Worm (Caenorhabditis elegans): ENCODE data around the gene daam-1.
A peak's percentile ranks its signal among the peaks of the same experiment; 100 is the strongest.

Gene daam-1

ce11 chrV:83732-84131 lies at the start of gene daam-1:
daam-1 (minus strand) TSS chrV:83832.
- TF ChIP-seq W03F9.2 (tag; optimal IDR thresholded peaks at IDR 0.05) (no peak), dao-5 (tag; optimal IDR thresholded peaks at IDR 0.05) (no peak), him-1 (tag; optimal IDR thresholded peaks at IDR 0.05) (no peak)

ce11 chrV:130186-130585 lies 46.6 kb upstream of the daam-1 start:
- no peak for TF ChIP-seq W03F9.2 (tag; optimal IDR thresholded peaks at IDR 0.05)
- no peak for TF ChIP-seq dao-5 (tag; optimal IDR thresholded peaks at IDR 0.05)
- no peak for TF ChIP-seq him-1 (tag; optimal IDR thresholded peaks at IDR 0.05)

ce11 chrV:127882-128281 lies 44.2 kb upstream of the daam-1 start, which contains the start of the genes W03F9.2 and sftb-2:
W03F9.2 (minus strand) TSS chrV:128034.
sftb-2 (plus strand) TSS chrV:128237.
- TF ChIP-seq dao-5 (tag; optimal IDR thresholded peaks at IDR 0.05) (no peak), him-1 (tag; optimal IDR thresholded peaks at IDR 0.05) (no peak), W03F9.2 (tag; optimal IDR thresholded peaks at IDR 0.05) (peak; percentile 94)

DNA sequence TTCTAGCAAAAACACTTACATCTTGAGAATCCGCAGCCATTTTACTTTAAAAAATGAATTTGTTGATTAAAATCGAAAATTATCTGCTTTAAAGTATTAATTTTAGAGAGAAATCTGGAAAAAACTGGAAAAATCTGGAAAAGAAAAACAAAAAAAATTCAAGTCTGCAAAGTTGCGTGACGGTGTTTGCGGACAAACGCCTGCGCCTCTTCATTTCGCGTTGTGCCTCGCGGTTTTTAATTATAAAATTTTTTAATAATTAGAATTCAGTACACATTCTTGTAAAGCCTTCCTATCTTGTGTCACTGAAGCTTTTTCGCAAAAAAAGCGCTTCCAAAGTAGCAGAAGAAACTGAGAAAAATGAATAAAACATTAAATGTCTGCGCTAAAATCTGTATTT lies 43.0 kb upstream of the daam-1 start, which contains the start of gene W03F9.1:
Gene W03F9.1 (minus strand): TSS at position 109 of the 400 bp plus-strand sequence.
- no peak for TF ChIP-seq him-1 (tag; optimal IDR thresholded peaks at IDR 0.05)
- peak; percentile 99 for TF ChIP-seq W03F9.2 (tag; optimal IDR thresholded peaks at IDR 0.05)

DNA sequence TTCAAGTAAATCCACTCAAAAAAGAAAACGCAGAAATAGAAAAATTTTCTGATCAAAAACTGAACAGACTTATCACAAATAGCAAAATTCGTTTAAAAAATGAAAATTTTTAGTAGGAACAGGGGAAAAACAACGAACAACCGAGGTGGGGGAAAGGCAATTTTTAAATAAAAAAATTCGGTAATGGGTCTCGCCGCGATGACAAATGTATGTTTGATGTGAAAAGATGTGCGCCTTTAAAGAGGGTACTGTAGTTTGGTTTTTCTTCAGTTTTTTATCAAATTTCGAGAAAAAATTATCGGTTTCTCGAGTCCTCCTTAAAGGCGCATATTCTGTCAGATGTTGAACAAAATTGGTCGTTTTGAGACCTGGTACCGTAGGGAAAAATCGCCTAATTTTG lies 40.3 kb upstream of the daam-1 start:
- TF ChIP-seq W03F9.2 (tag; optimal IDR thresholded peaks at IDR 0.05) (peak; percentile 41), him-1 (tag; optimal IDR thresholded peaks at IDR 0.05) (no peak), dao-5 (tag; optimal IDR thresholded peaks at IDR 0.05) (no peak)

DNA sequence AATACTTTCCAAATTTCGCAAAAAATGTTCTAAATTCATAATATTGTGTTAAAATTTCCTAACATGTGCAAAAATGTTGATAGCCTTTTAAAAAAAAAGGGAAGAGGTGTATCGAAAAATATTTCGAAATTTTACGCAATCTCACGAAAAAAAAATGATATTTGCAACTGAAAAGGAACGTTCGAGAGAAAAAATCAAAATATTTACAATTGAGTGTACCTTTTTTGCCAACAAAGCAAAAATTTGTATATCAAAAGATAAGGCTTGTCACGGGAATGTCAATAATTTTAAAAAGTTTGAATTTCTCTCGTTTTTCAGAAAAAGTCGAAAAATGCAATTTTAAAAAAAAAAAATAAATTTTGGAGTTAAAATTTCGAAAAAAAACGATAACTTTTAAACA lies 39.9 kb upstream of the daam-1 start:
- TF ChIP-seq W03F9.2 (tag; optimal IDR thresholded peaks at IDR 0.05) (peak; percentile 93), dao-5 (tag; optimal IDR thresholded peaks at IDR 0.05) (no peak)

- TF ChIP-seq him-1 (tag; optimal IDR thresholded peaks at IDR 0.05) (no peak), W03F9.2 (tag; optimal IDR thresholded peaks at IDR 0.05) (peak; percentile 91), dao-5 (tag; optimal IDR thresholded peaks at IDR 0.05) (no peak)
Measured at ce11 chrV:122750-123149, 39.1 kb upstream of the daam-1 start, which contains the start of gene cgp-1. cgp-1 (minus strand) TSS chrV:122789.

DNA sequence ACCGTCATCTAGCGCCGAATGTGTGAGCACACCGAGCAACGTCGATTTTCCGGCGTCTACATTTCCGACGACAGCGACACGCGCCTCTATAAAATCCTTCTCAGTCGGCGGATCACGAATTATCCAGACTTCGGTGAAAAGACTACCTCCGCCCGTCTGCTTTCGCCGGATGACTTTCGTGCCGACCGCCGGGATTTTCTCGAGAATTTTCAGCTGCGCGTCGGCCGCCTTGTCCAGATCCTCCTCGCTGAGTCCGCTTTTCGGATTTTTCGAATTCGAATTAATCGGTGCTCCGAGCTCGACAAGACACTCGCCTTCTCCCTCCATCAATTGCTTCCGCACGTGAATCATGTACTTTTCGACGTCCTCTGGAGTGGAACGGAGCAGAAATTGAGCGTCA lies 38.6 kb upstream of the daam-1 start:
- no peak for TF ChIP-seq W03F9.2 (tag; optimal IDR thresholded peaks at IDR 0.05)

ce11 chrV:117312-117711 lies 33.7 kb upstream of the daam-1 start:
- no peak for TF ChIP-seq him-1 (tag; optimal IDR thresholded peaks at IDR 0.05)
- no peak for TF ChIP-seq W03F9.2 (tag; optimal IDR thresholded peaks at IDR 0.05)
- TF ChIP-seq dao-5 (tag; optimal IDR thresholded peaks at IDR 0.05): no peak

DNA sequence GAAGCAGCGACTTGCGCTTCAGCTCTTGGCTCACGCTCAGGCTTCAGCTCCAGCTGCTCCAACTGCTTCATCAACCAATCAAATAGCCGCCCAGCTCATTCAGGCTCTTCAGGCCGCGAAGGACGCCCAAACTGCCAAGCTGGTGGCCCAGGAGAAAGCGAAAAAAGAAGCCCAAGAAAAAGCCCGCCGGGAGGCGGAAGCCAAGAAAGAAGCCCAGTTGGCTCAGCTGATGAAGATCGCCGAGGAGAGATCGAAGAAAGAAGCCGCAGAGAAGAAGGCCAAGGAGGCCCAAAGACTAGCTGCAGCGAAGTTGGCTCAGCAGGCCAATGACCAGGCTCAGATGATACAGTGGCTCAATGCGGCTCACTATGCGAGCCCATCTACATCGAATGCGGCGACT lies 32.6 kb upstream of the daam-1 start:
- no peak for TF ChIP-seq him-1 (tag; optimal IDR thresholded peaks at IDR 0.05)
- no peak for TF ChIP-seq W03F9.2 (tag; optimal IDR thresholded peaks at IDR 0.05)
- TF ChIP-seq dao-5 (tag; optimal IDR thresholded peaks at IDR 0.05): no peak

- peak; percentile 96 for TF ChIP-seq W03F9.2 (tag; optimal IDR thresholded peaks at IDR 0.05)
- TF ChIP-seq dao-5 (tag; optimal IDR thresholded peaks at IDR 0.05): no peak
Measured at ce11 chrV:104474-104873, 20.8 kb upstream of the daam-1 start, which contains the start of gene picd-1. picd-1 (plus strand) TSS chrV:104825.

- TF ChIP-seq W03F9.2 (tag; optimal IDR thresholded peaks at IDR 0.05): no peak
- TF ChIP-seq dao-5 (tag; optimal IDR thresholded peaks at IDR 0.05): no peak
- no peak for TF ChIP-seq him-1 (tag; optimal IDR thresholded peaks at IDR 0.05)
Measured at ce11 chrV:103977-104376, 20.3 kb upstream of the daam-1 start, which contains the start of gene rps-27. rps-27 (minus strand) TSS chrV:104077.

DNA sequence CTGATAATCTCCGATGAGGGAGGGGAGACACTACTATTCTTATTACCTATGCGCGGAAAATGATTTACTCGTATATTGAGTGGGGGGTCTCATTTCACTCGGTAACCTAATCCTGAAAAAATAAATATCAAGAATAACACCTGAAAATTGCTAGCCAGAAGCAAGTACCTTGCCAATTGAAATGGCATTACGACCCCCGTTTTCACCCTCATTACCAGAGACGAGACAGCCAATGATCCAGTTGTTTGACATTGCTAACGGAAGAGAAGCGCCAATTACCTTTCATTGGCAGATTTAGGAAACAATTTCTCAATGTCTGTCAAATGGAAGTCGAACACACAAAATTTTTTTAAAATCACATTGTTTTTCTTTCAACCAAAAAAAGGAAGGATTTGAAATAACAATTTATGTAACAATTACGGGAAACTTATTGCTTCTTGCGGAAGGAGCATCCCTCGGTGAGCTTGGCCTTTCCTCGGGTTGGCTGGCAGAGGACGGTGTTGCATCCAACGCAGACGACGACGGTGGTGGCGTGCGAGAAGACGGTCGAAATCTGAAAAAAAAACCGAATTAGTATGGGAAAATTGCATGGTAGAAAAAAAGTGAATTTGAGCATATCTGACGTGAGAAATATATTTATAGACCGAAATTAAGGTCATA lies 19.5 kb upstream of the daam-1 start:
- TF ChIP-seq him-1 (tag; optimal IDR thresholded peaks at IDR 0.05): no peak
- no peak for TF ChIP-seq dao-5 (tag; optimal IDR thresholded peaks at IDR 0.05)
- no peak for TF ChIP-seq W03F9.2 (tag; optimal IDR thresholded peaks at IDR 0.05)

- TF ChIP-seq him-1 (tag; optimal IDR thresholded peaks at IDR 0.05) (no peak), dao-5 (tag; optimal IDR thresholded peaks at IDR 0.05) (no peak), W03F9.2 (tag; optimal IDR thresholded peaks at IDR 0.05) (no peak)
Measured at ce11 chrV:102165-102564, 18.5 kb upstream of the daam-1 start.

DNA sequence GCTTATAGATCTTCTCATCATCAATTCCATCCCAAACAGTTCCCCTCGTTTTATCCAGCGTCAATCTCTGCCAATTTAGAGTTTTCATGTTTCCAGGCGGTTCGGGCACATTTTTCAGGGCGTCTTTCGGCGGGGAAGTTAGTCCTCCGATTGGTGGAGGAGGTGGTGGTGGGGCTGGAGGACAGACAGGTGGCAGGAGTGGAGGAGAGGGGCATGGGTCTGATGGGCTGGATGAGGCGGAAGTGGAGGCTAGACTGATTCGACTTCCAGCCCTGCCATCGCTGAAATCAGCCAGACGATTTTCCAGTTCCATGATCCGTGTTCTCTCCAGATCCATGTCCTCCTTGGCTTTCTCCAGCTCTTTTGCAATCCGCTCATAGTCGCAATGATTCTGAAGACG lies 15.5 kb downstream of the daam-1 start:
- TF ChIP-seq dao-5 (tag; optimal IDR thresholded peaks at IDR 0.05) (no peak), him-1 (tag; optimal IDR thresholded peaks at IDR 0.05) (no peak), W03F9.2 (tag; optimal IDR thresholded peaks at IDR 0.05) (no peak)
